Fruit fly (Drosophila melanogaster): ENCODE measurements around the gene Ppcs.

DNA sequence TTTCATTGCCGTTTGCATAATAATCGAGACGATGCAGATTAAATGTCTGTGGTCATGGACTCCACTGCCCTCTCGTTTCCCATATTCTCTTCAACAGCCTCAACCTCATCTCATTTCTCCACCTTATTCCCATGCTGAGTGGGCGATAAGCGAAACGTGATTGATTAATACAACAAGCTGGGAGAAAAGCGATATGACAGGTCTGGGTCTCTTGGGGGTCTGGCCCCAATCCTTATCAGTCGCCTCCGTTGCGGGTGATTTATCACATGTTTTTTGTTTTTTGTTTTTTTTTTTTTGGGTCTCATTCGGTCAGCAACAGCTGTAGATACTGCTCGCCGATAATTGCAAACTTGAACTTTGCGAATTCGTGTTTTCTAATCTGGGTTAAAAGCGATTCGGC is 47.6 kb downstream of the Ppcs start:
- TF ChIP-seq psq (optimal IDR thresholded peaks at IDR 0.05) (no peak), ttk (optimal IDR thresholded peaks at IDR 0.05) (no peak), Sin3A (optimal IDR thresholded peaks at IDR 0.05) (no peak), Myc (optimal IDR thresholded peaks at IDR 0.05) (no peak), h (optimal IDR thresholded peaks at IDR 0.05) (no peak)
